Worm (Caenorhabditis elegans) whole organism, L4/young adult: Measurements from ENCODE around the gene sru-24.
A peak's percentile ranks its signal among the peaks of the same experiment; 100 is the strongest.

Experiments used
- W03F9.2 ChIP-seq: fragments of 150-350 bp; optimal IDR thresholded peaks from 2 replicates; lab custom pipeline; 2014; ENCODE audit warnings: missing biosample characterization, missing genetic modification characterization
- dao-5 ChIP-seq: sonication (generic microtip); optimal IDR thresholded peaks from 2 replicates; lab custom pipeline; 2016; ENCODE audit warnings: missing genotype, missing genetic modification characterization, moderate library complexity, missing compliant biosample characterization
- him-1 ChIP-seq: sonication (generic microtip); optimal IDR thresholded peaks from 2 replicates; lab custom pipeline; 2016; ENCODE audit warnings: missing genotype, missing genetic modification reagents, missing genetic modification characterization, missing compliant biosample characterization

The sru-24 gene

ce11 chrV:646888-647287 lies 24.4 kb downstream of the sru-24 start, which contains the start of gene ugt-42:
ugt-42 (plus strand) TSS chrV:647188.
- TF ChIP-seq W03F9.2 (tag; lab: Kevin White, UChicago) = no peak
- TF ChIP-seq dao-5 (tag; lab: Kevin White, UChicago) = no peak

- no peak for TF ChIP-seq W03F9.2 (tag; lab: Kevin White, UChicago)
Observed at ce11 chrV:646129-646528, 25.1 kb downstream of the sru-24 start, which contains the start of gene F48G7.12. F48G7.12 (minus strand) TSS chrV:646229.

- TF ChIP-seq him-1 (no peak), dao-5 (tag; lab: Kevin White, UChicago) (no peak), W03F9.2 (tag; lab: Kevin White, UChicago) (no peak)
Observed at ce11 chrV:642750-643149, 28.5 kb downstream of the sru-24 start, which contains the start of gene nhr-190. nhr-190 (minus strand) TSS chrV:642924.

ce11 chrV:638328-638727 lies 32.9 kb downstream of the sru-24 start, which contains the start of gene srj-37:
srj-37 (plus strand) TSS chrV:638628.
- TF ChIP-seq him-1 = no peak
- TF ChIP-seq W03F9.2 (tag; lab: Kevin White, UChicago) = no peak
- TF ChIP-seq dao-5 (tag; lab: Kevin White, UChicago) = no peak

ce11 chrV:636281-636680 lies 35.0 kb downstream of the sru-24 start, which contains the start of gene pals-31:
pals-31 (plus strand) TSS chrV:636581.
- TF ChIP-seq him-1 (no peak), W03F9.2 (tag; lab: Kevin White, UChicago) (no peak), dao-5 (tag; lab: Kevin White, UChicago) (no peak)

- no peak for TF ChIP-seq dao-5 (tag; lab: Kevin White, UChicago)
- no peak for TF ChIP-seq him-1
- no peak for TF ChIP-seq W03F9.2 (tag; lab: Kevin White, UChicago)
Observed at ce11 chrV:635630-636029, 35.6 kb downstream of the sru-24 start.

ce11 chrV:634855-635254 lies 36.4 kb downstream of the sru-24 start, which contains the start of gene F48G7.10:
F48G7.10 (minus strand) TSS chrV:634955.
- no peak for TF ChIP-seq him-1
- no peak for TF ChIP-seq W03F9.2 (tag; lab: Kevin White, UChicago)
- TF ChIP-seq dao-5 (tag; lab: Kevin White, UChicago) = no peak

- no peak for TF ChIP-seq W03F9.2 (tag; lab: Kevin White, UChicago)
- no peak for TF ChIP-seq him-1
- no peak for TF ChIP-seq dao-5 (tag; lab: Kevin White, UChicago)
Observed at ce11 chrV:631832-632231, 39.4 kb downstream of the sru-24 start.

- TF ChIP-seq W03F9.2 (tag; lab: Kevin White, UChicago) = no peak
- no peak for TF ChIP-seq him-1
- TF ChIP-seq dao-5 (tag; lab: Kevin White, UChicago) = no peak
Observed at ce11 chrV:628527-628926, 42.7 kb downstream of the sru-24 start, which contains the start of gene F48G7.9. F48G7.9 (minus strand) TSS chrV:628627.

- no peak for TF ChIP-seq W03F9.2 (tag; lab: Kevin White, UChicago)
- no peak for TF ChIP-seq dao-5 (tag; lab: Kevin White, UChicago)
Observed at ce11 chrV:627585-627984, 43.7 kb downstream of the sru-24 start, which contains the start of gene F48G7.8. F48G7.8 (minus strand) TSS chrV:627685.

ce11 chrV:626321-626720 lies 44.9 kb downstream of the sru-24 start, which contains the start of gene F48G7.7:
F48G7.7 (minus strand) TSS chrV:626421.
- TF ChIP-seq him-1 (no peak), W03F9.2 (tag; lab: Kevin White, UChicago) (no peak), dao-5 (tag; lab: Kevin White, UChicago) (no peak)

ce11 chrV:624922-625321 lies 46.3 kb downstream of the sru-24 start, which contains the start of gene srt-17:
srt-17 (minus strand) TSS chrV:625022.
- TF ChIP-seq dao-5 (tag; lab: Kevin White, UChicago) (no peak), W03F9.2 (tag; lab: Kevin White, UChicago) (no peak), him-1 (no peak)

ce11 chrV:622902-623301 lies 48.3 kb downstream of the sru-24 start, which contains the start of gene F48G7.5:
F48G7.5 (minus strand) TSS chrV:622935.
- TF ChIP-seq him-1 (no peak), dao-5 (tag; lab: Kevin White, UChicago) (no peak), W03F9.2 (tag; lab: Kevin White, UChicago) (no peak)

- TF ChIP-seq dao-5 (tag; lab: Kevin White, UChicago) (no peak), him-1 (no peak), W03F9.2 (tag; lab: Kevin White, UChicago) (no peak)
Observed at ce11 chrV:620987-621386, 50.3 kb downstream of the sru-24 start.

ce11 chrV:619054-619453 lies 52.2 kb downstream of the sru-24 start, which contains the start of gene F48G7.4:
F48G7.4 (plus strand) TSS chrV:619453.
- TF ChIP-seq him-1 (no peak), W03F9.2 (tag; lab: Kevin White, UChicago) (peak; percentile 36), dao-5 (tag; lab: Kevin White, UChicago) (no peak)
